Fruit fly (Drosophila melanogaster) whole organism, embryonic: Measurements from ENCODE around the gene Alg2.

ENCODE experiments used
- Hsf ChIP-seq: fragments of 200-800 bp; sonication (Bioruptor generic); optimal IDR thresholded peaks from 3 replicates; lab custom pipeline; 2016; ENCODE audit warnings: missing biosample characterization, missing genetic modification characterization
- yki ChIP-seq: fragments of >200 bp; optimal IDR thresholded peaks from 3 replicates; lab custom pipeline; 2018

dm6 chr3L:3108040-3108615 is 35.5 kb upstream of the Alg2 start:
- TF ChIP-seq Hsf (GFP tag; lab: Kevin White, UChicago) (no peak), yki (lab: Kevin White, UChicago) (no peak)
